Worm (Caenorhabditis elegans) whole organism, midembryonic: ENCODE results near the gene M106.8.

Source experiments
- ref-1 ChIP-seq: fragments of 200-800 bp; sonication (Bioruptor generic); conservative IDR thresholded peaks from 2 replicates; pipeline ENCODE4 v1.3.6; 2022; ENCODE audit warnings: missing genetic modification reagents, missing genetic modification characterization, missing compliant biosample characterization
- ztf-29 ChIP-seq: fragments of 200-800 bp; sonication (Bioruptor generic); IDR thresholded peaks from 2 replicates; pipeline ENCODE4 v1.3.6; 2022; ENCODE audit warnings: missing genetic modification reagents, missing genetic modification characterization, missing compliant biosample characterization

ce11 chrII:10851110-10851509 is 7.7 kb upstream of the M106.8 start:
- TF ChIP-seq ref-1: no peak
- no peak for TF ChIP-seq ztf-29 (GFP tag; lab: Robert Waterston, UW)
